Worm (Caenorhabditis elegans) whole organism, early embryonic: ENCODE data around the gene K08E4.8.

Source experiments
- B0310.2 ChIP-seq: sonication (generic microtip); optimal IDR thresholded peaks from 2 replicates; lab custom pipeline; 2016; ENCODE audit warnings: mild to moderate bottlenecking, missing genetic modification characterization, missing compliant biosample characterization
- F13C5.2 ChIP-seq: sonication (generic microtip); optimal IDR thresholded peaks from 2 replicates; lab custom pipeline; 2017; ENCODE audit warnings: mild to moderate bottlenecking, missing genetic modification characterization, inconsistent platforms, missing compliant biosample characterization
- aly-1 ChIP-seq: sonication (generic microtip); optimal IDR thresholded peaks from 2 replicates; lab custom pipeline; 2016; ENCODE audit warnings: missing genetic modification characterization, missing compliant biosample characterization
- ama-1 ChIP-seq: fragments of 150-350 bp; optimal IDR thresholded peaks from 2 replicates; lab custom pipeline; 2014
- ceh-13 ChIP-seq: fragments of 200-800 bp; sonication (Bioruptor generic); optimal IDR thresholded peaks from 2 replicates; lab custom pipeline; 2018; ENCODE audit warnings: mild to moderate bottlenecking, missing genetic modification characterization, missing compliant biosample characterization
- ceh-36 ChIP-seq: sonication (generic microtip); optimal IDR thresholded peaks from 2 replicates; lab custom pipeline; 2016; ENCODE audit warnings: missing genetic modification characterization, inconsistent platforms, missing compliant biosample characterization
- ets-7 ChIP-seq: sonication (generic microtip); optimal IDR thresholded peaks from 2 replicates; lab custom pipeline; 2016; ENCODE audit warnings: missing genotype, missing genetic modification characterization, missing compliant biosample characterization
- flt-1 ChIP-seq: fragments of 200-800 bp; sonication (Bioruptor generic); IDR thresholded peaks from 2 replicates; pipeline ENCODE4 v1.3.6; 2022; ENCODE audit warnings: missing genetic modification characterization, missing compliant biosample characterization
- hmbx-1 ChIP-seq: sonication (generic microtip); optimal IDR thresholded peaks from 2 replicates; lab custom pipeline; 2016; ENCODE audit warnings: mild to moderate bottlenecking, missing genetic modification characterization, missing compliant biosample characterization
- hmg-4 ChIP-seq: fragments of 200-800 bp; sonication (Bioruptor generic); optimal IDR thresholded peaks from 2 replicates; lab custom pipeline; 2018; ENCODE audit warnings: mild to moderate bottlenecking, missing genetic modification characterization, missing compliant biosample characterization
- hnd-1 ChIP-seq: sonication (generic microtip); optimal IDR thresholded peaks from 2 replicates; lab custom pipeline; 2016; ENCODE audit warnings: missing genetic modification characterization, missing compliant biosample characterization
- pes-1 ChIP-seq: fragments of 200-800 bp; sonication (Bioruptor generic); IDR thresholded peaks from 2 replicates; pipeline ENCODE4 v1.3.6; 2022; ENCODE audit warnings: missing genetic modification reagents, missing genetic modification characterization, missing compliant biosample characterization
- scrt-1 ChIP-seq: fragments of 200-800 bp; sonication (Bioruptor generic); IDR thresholded peaks from 2 replicates; pipeline ENCODE4 v1.3.6; 2022; ENCODE audit warnings: missing genetic modification characterization, missing compliant biosample characterization
- sea-1 ChIP-seq: fragments of 200-800 bp; sonication (Bioruptor generic); conservative IDR thresholded peaks from 2 replicates; pipeline ENCODE4 v1.3.6; 2022; ENCODE audit warnings: missing genetic modification characterization, missing compliant biosample characterization
- tbx-11 ChIP-seq: fragments of 200-800 bp; sonication (Bioruptor generic); IDR thresholded peaks from 2 replicates; pipeline ENCODE4 v1.3.6; 2022; ENCODE audit warnings: missing genetic modification characterization, missing compliant biosample characterization
- tbx-37 ChIP-seq: fragments of 200-800 bp; sonication (Bioruptor generic); conservative IDR thresholded peaks from 2 replicates; pipeline ENCODE4 v1.3.6; 2022; ENCODE audit warnings: missing genetic modification reagents, missing genetic modification characterization, missing compliant biosample characterization
- tra-4 ChIP-seq: sonication (generic microtip); optimal IDR thresholded peaks from 2 replicates; lab custom pipeline; 2017; ENCODE audit warnings: missing genetic modification characterization, missing compliant biosample characterization

K08E4.8 gene

ce11 chrIV:12029074-12029473 is 32.1 kb downstream of the K08E4.8 start, which contains the start of gene tgn-38:
tgn-38 (minus strand) TSS chrIV:12029174.
- TF ChIP-seq B0310.2 = no peak
- TF ChIP-seq ceh-13 = no peak
- no peak for TF ChIP-seq ceh-36 (tag; lab: Kevin White, UChicago)
- no peak for TF ChIP-seq flt-1
- no peak for TF ChIP-seq hmbx-1
- no peak for TF ChIP-seq sea-1
- no peak for TF ChIP-seq ets-7 (tag; lab: Kevin White, UChicago)
- TF ChIP-seq hnd-1 (tag; lab: Kevin White, UChicago) = no peak

DNA sequence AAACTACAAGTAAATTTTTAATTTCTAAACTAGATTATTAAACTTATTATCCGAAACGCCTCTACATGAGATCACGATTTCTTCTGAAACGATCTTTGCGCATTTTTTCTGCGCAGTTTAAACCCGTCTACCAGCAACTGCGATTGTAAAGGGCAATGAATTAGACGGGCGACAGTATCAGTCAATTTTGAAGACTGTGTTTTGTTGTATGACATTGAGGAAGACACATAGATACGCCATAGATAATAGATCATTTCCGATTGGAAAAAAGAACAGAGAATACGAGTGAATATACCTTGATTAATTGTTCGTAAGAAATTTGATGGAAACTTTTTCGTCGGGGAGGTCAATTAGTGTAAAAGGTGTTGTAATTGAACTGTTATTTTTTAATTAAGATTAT is 39.8 kb downstream of the K08E4.8 start:
- TF ChIP-seq ets-7 (tag; lab: Kevin White, UChicago) (no peak), tbx-11 (GFP tag; lab: Robert Waterston, UW) (no peak), ceh-36 (tag; lab: Kevin White, UChicago) (no peak), tra-4 (tag; lab: Kevin White, UChicago) (no peak), aly-1 (tag; lab: Kevin White, UChicago) (no peak), hmg-4 (GFP tag; lab: Kevin White, UChicago) (no peak), scrt-1 (GFP tag; lab: Robert Waterston, UW) (no peak), hnd-1 (tag; lab: Kevin White, UChicago) (no peak), ceh-13 (no peak), tbx-37 (GFP tag; lab: Robert Waterston, UW) (no peak), pes-1 (GFP tag; lab: Robert Waterston, UW) (no peak), F13C5.2 (tag; lab: Kevin White, UChicago) (no peak)

DNA sequence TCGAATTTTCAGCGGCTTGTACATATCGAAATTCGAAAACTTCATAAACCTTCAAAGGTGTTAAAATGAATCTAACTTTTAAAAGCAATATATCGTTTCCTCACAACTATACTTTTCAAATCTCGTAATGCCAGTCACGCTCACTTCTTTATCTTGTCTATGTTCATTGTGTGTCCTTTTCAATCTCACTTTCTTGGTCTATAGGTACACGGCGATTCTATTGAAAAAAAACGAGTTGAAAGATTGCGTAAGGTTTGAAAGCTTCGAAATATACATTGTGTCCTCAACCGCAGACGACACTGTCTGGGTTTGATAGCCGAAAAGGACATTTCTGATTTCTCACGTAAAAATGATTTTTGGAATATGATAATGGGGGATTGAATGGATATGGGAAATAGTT is 42.2 kb downstream of the K08E4.8 start:
- no peak for TF ChIP-seq tbx-37 (GFP tag; lab: Robert Waterston, UW)
- no peak for TF ChIP-seq ama-1 (lab: Kevin White, UChicago)
- TF ChIP-seq pes-1 (GFP tag; lab: Robert Waterston, UW) = no peak
- TF ChIP-seq hmg-4 (GFP tag; lab: Kevin White, UChicago) = no peak
- TF ChIP-seq B0310.2 = no peak

DNA sequence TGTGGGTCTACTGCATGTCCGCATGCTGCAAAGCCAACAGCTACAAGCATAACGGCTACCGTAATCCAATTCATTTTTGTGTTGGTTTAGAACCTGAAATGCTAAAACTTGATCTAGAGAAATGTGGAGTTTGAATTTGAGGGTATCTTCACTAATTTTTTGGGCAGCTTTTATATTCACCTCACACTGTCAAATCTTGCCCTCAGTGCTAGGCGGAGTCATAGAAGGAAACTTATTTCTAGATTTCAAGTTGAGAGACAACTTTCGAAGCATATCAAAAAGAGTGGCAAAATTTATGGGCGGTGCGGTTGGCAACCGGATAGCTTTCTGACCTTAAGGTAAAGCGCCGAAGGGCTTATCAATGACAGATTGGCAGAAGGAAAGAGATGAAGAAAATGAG is 45.5 kb downstream of the K08E4.8 start, which contains the start of gene lips-6:
TSS of gene lips-6 (minus strand) at position 101 of the 400 bp plus-strand sequence.
- TF ChIP-seq B0310.2 = no peak
- TF ChIP-seq ceh-36 (tag; lab: Kevin White, UChicago) = no peak

- TF ChIP-seq B0310.2 (no peak), tra-4 (tag; lab: Kevin White, UChicago) (no peak)
Measured at ce11 chrIV:12013120-12013519, 48.0 kb downstream of the K08E4.8 start, which contains the start of gene spe-17. spe-17 (plus strand) TSS chrIV:12013420.

ce11 chrIV:12012439-12013003 is 48.6 kb downstream of the K08E4.8 start:
- TF ChIP-seq pes-1 (GFP tag; lab: Robert Waterston, UW) (no peak), sea-1 (no peak), hmbx-1 (no peak), scrt-1 (GFP tag; lab: Robert Waterston, UW) (no peak), aly-1 (tag; lab: Kevin White, UChicago) (no peak), ceh-13 (no peak), tra-4 (tag; lab: Kevin White, UChicago) (no peak), tbx-37 (GFP tag; lab: Robert Waterston, UW) (no peak), hmg-4 (GFP tag; lab: Kevin White, UChicago) (no peak), ama-1 (lab: Kevin White, UChicago) (no peak)

ce11 chrIV:12010859-12011258 is 50.3 kb downstream of the K08E4.8 start, which contains the start of the genes ZK617.26 and unc-22:
ZK617.26 (minus strand) TSS chrIV:12010959.
unc-22 (minus strand) TSS chrIV:12011007.
- TF ChIP-seq B0310.2 (no peak), scrt-1 (GFP tag; lab: Robert Waterston, UW) (no peak), tra-4 (tag; lab: Kevin White, UChicago) (no peak), sea-1 (no peak), hnd-1 (tag; lab: Kevin White, UChicago) (no peak), aly-1 (tag; lab: Kevin White, UChicago) (no peak), pes-1 (GFP tag; lab: Robert Waterston, UW) (no peak), hmg-4 (GFP tag; lab: Kevin White, UChicago) (no peak), F13C5.2 (tag; lab: Kevin White, UChicago) (no peak), ceh-13 (no peak), tbx-11 (GFP tag; lab: Robert Waterston, UW) (no peak), ceh-36 (tag; lab: Kevin White, UChicago) (no peak), hmbx-1 (no peak), tbx-37 (GFP tag; lab: Robert Waterston, UW) (no peak), ets-7 (tag; lab: Kevin White, UChicago) (no peak), flt-1 (no peak), ama-1 (lab: Kevin White, UChicago) (no peak)
